Worm (Caenorhabditis elegans) whole organism, early embryonic: ENCODE data around the gene chkr-1.
"Not testable (repeated sequence)": the region's sequence is repeated elsewhere in the genome, so short reads cannot be mapped to it uniquely, and the experiment has no call there.

Experiments used
- B0310.2 ChIP-seq: sonication (generic microtip); optimal IDR thresholded peaks from 2 replicates; lab custom pipeline; 2016; ENCODE audit warnings: mild to moderate bottlenecking, missing genetic modification characterization, missing compliant biosample characterization
- F13C5.2 ChIP-seq: sonication (generic microtip); optimal IDR thresholded peaks from 2 replicates; lab custom pipeline; 2017; ENCODE audit warnings: mild to moderate bottlenecking, missing genetic modification characterization, inconsistent platforms, missing compliant biosample characterization
- aly-1 ChIP-seq: sonication (generic microtip); optimal IDR thresholded peaks from 2 replicates; lab custom pipeline; 2016; ENCODE audit warnings: missing genetic modification characterization, missing compliant biosample characterization
- ama-1 ChIP-seq: fragments of 150-350 bp; optimal IDR thresholded peaks from 2 replicates; lab custom pipeline; 2014
- ceh-13 ChIP-seq: fragments of 200-800 bp; sonication (Bioruptor generic); optimal IDR thresholded peaks from 2 replicates; lab custom pipeline; 2018; ENCODE audit warnings: mild to moderate bottlenecking, missing genetic modification characterization, missing compliant biosample characterization
- ceh-36 ChIP-seq: sonication (generic microtip); optimal IDR thresholded peaks from 2 replicates; lab custom pipeline; 2016; ENCODE audit warnings: missing genetic modification characterization, inconsistent platforms, missing compliant biosample characterization
- ets-7 ChIP-seq: sonication (generic microtip); optimal IDR thresholded peaks from 2 replicates; lab custom pipeline; 2016; ENCODE audit warnings: missing genotype, missing genetic modification characterization, missing compliant biosample characterization
- flt-1 ChIP-seq: fragments of 200-800 bp; sonication (Bioruptor generic); IDR thresholded peaks from 2 replicates; pipeline ENCODE4 v1.3.6; 2022; ENCODE audit warnings: missing genetic modification characterization, missing compliant biosample characterization
- hmbx-1 ChIP-seq: sonication (generic microtip); optimal IDR thresholded peaks from 2 replicates; lab custom pipeline; 2016; ENCODE audit warnings: mild to moderate bottlenecking, missing genetic modification characterization, missing compliant biosample characterization
- hmg-4 ChIP-seq: fragments of 200-800 bp; sonication (Bioruptor generic); optimal IDR thresholded peaks from 2 replicates; lab custom pipeline; 2018; ENCODE audit warnings: mild to moderate bottlenecking, missing genetic modification characterization, missing compliant biosample characterization
- hnd-1 ChIP-seq: sonication (generic microtip); optimal IDR thresholded peaks from 2 replicates; lab custom pipeline; 2016; ENCODE audit warnings: missing genetic modification characterization, missing compliant biosample characterization
- pes-1 ChIP-seq: fragments of 200-800 bp; sonication (Bioruptor generic); IDR thresholded peaks from 2 replicates; pipeline ENCODE4 v1.3.6; 2022; ENCODE audit warnings: missing genetic modification reagents, missing genetic modification characterization, missing compliant biosample characterization
- scrt-1 ChIP-seq: fragments of 200-800 bp; sonication (Bioruptor generic); IDR thresholded peaks from 2 replicates; pipeline ENCODE4 v1.3.6; 2022; ENCODE audit warnings: missing genetic modification characterization, missing compliant biosample characterization
- sea-1 ChIP-seq: fragments of 200-800 bp; sonication (Bioruptor generic); conservative IDR thresholded peaks from 2 replicates; pipeline ENCODE4 v1.3.6; 2022; ENCODE audit warnings: missing genetic modification characterization, missing compliant biosample characterization
- tbx-11 ChIP-seq: fragments of 200-800 bp; sonication (Bioruptor generic); IDR thresholded peaks from 2 replicates; pipeline ENCODE4 v1.3.6; 2022; ENCODE audit warnings: missing genetic modification characterization, missing compliant biosample characterization
- tbx-37 ChIP-seq: fragments of 200-800 bp; sonication (Bioruptor generic); conservative IDR thresholded peaks from 2 replicates; pipeline ENCODE4 v1.3.6; 2022; ENCODE audit warnings: missing genetic modification reagents, missing genetic modification characterization, missing compliant biosample characterization
- tra-4 ChIP-seq: sonication (generic microtip); optimal IDR thresholded peaks from 2 replicates; lab custom pipeline; 2017; ENCODE audit warnings: missing genetic modification characterization, missing compliant biosample characterization

The chkr-1 gene

DNA sequence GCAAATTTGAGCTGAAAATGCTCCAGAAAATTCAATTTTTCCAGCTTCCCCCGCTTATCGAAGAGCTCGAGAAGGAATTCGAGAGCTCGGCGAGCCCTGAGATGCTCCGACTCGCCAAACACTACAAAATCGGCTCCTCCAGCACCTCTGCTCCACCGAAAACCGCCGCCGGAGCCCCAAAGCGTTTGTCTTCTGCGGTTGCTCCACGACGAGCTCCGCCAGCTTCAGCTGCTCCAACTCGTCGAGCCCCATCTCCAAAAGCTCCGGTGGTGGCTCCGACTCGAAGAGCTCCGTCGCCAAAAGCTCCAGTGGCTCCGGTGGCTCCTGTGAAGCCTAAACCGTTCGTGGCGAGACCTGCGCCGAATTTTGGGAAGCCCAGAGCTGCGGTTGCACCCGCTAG, 13.9 kb downstream of the chkr-1 start:
- TF ChIP-seq tra-4: no peak
- TF ChIP-seq aly-1 (tag; lab: Kevin White, UChicago): no peak
- no peak for TF ChIP-seq ceh-36 (tag; lab: Kevin White, UChicago)
- no peak for TF ChIP-seq tbx-37
- no peak for TF ChIP-seq F13C5.2 (tag; lab: Kevin White, UChicago)
- no peak for TF ChIP-seq pes-1 (GFP tag; lab: Robert Waterston, UW)
- no peak for TF ChIP-seq flt-1 (GFP tag; lab: Robert Waterston, UW)
- TF ChIP-seq ceh-13 (GFP tag; lab: Kevin White, UChicago): no peak
- TF ChIP-seq tbx-11 (GFP tag; lab: Robert Waterston, UW): no peak
- no peak for TF ChIP-seq ets-7
- TF ChIP-seq sea-1 (GFP tag; lab: Robert Waterston, UW): no peak
- no peak for TF ChIP-seq hmbx-1
- no peak for TF ChIP-seq hnd-1 (tag; lab: Kevin White, UChicago)
- TF ChIP-seq hmg-4 (GFP tag; lab: Kevin White, UChicago): no peak
- no peak for TF ChIP-seq B0310.2 (tag; lab: Kevin White, UChicago)
- TF ChIP-seq scrt-1 (GFP tag; lab: Robert Waterston, UW): no peak
- TF ChIP-seq ama-1: no peak

DNA sequence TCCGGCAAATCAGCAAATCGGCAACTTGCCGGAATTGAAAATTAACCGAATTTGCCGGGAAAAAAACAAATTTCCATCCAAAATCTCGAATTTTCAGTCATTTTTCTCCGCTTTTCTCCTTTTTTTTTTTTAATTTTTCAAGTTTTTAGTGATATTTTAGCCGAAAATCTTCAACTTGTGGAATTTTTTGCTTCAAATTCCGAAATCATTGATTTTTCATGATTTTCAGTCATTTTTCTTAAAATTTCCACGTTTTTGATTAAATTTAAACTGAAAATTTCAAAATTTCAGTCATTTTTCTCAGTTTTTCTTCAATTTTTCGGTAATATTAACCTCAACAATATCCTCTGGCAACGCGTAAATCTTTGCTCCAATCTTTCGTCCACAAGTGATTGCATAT, 27.2 kb downstream of the chkr-1 start, which contains the start of gene Y73B3B.3:
Gene Y73B3B.3, plus strand, starts transcription at position 301 of the 400 bp plus-strand sequence.
- not testable (repeated sequence) for TF ChIP-seq tra-4; ceh-13 (GFP tag; lab: Kevin White, UChicago); ama-1

DNA sequence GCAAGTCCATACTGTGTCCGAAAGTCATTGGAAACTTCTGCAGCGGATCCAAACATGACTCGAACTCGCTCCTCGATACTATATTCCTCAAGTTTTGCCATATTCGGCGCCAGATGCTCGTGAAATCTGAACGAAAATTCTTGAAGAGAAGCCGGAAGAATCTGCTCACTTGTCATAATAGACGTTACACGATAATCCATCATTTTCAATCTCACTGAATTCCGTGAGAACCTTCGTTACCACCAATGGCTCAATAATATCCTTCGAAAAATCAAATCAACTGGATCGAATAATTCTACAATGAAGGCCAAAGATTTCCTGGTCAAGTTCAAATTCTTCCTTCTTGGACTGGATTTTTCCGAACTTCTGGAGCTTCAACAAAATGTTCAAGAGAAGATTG, 28.6 kb downstream of the chkr-1 start, which contains the start of gene Y73B3B.1:
Gene Y73B3B.1, minus strand, starts transcription at position 101 of the 400 bp plus-strand sequence.
- TF ChIP-seq hnd-1 (tag; lab: Kevin White, UChicago); tbx-37; sea-1 (GFP tag; lab: Robert Waterston, UW): not testable (repeated sequence)

DNA sequence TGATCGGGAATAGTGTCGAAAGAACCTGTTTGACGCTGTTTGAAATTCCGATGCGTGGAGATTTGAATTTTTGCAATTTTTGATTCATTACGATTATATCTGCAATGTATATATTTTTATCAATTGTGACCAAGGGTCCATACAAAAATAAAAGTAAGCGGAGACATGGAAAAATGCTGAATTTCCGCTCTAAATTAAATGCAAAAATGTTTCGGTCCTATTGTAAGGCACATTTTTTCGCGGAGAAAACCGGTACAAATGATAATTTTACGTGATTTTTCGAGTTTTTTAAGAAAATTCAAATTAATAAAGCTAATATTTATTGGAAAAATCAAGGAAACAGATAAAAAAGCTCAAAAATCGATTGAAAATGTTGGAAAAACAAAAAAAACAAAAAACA, 33.0 kb downstream of the chkr-1 start, which contains the start of gene set-28:
Gene set-28, minus strand, starts transcription at position 101 of the 400 bp plus-strand sequence.
- TF ChIP-seq ama-1; ceh-36 (tag; lab: Kevin White, UChicago); ets-7: not testable (repeated sequence)

ce11 chrX:229374-229773, 46.9 kb downstream of the chkr-1 start, which contains the start of gene AC8.3:
TSS of gene AC8.3 (minus strand) at chrX:229474.
- TF ChIP-seq B0310.2 (tag; lab: Kevin White, UChicago); pes-1 (GFP tag; lab: Robert Waterston, UW); ceh-13 (GFP tag; lab: Kevin White, UChicago): not testable (repeated sequence)

DNA sequence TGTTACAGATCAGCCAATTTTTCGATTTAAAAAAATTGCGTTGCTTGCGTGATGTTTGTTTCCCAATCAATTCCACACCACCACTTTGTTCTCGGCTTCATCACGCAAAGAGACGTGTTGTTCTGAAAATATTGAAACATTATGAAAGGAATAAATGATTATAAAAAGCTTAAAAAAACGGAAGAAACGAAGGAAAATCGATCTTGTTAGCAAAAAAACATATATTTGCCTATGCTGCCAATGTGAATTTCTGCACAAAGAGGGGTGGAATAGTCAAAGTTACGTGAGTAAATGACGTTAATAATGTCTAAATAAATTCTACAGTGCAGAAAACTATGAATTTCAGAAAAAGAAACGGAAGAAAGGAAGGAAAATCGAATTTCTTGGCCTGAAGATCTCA, 56.6 kb downstream of the chkr-1 start, which contains the start of gene AC8.10:
Gene AC8.10, minus strand, starts transcription at position 101 of the 400 bp plus-strand sequence.
- TF ChIP-seq scrt-1 (GFP tag; lab: Robert Waterston, UW); hmg-4 (GFP tag; lab: Kevin White, UChicago); hnd-1 (tag; lab: Kevin White, UChicago): not testable (repeated sequence)
